Fruit fly (Drosophila melanogaster): ENCODE results near the gene epsilonCOP.
A peak's percentile ranks its signal among the peaks of the same experiment; 100 is the strongest.

The epsilonCOP gene

DNA sequence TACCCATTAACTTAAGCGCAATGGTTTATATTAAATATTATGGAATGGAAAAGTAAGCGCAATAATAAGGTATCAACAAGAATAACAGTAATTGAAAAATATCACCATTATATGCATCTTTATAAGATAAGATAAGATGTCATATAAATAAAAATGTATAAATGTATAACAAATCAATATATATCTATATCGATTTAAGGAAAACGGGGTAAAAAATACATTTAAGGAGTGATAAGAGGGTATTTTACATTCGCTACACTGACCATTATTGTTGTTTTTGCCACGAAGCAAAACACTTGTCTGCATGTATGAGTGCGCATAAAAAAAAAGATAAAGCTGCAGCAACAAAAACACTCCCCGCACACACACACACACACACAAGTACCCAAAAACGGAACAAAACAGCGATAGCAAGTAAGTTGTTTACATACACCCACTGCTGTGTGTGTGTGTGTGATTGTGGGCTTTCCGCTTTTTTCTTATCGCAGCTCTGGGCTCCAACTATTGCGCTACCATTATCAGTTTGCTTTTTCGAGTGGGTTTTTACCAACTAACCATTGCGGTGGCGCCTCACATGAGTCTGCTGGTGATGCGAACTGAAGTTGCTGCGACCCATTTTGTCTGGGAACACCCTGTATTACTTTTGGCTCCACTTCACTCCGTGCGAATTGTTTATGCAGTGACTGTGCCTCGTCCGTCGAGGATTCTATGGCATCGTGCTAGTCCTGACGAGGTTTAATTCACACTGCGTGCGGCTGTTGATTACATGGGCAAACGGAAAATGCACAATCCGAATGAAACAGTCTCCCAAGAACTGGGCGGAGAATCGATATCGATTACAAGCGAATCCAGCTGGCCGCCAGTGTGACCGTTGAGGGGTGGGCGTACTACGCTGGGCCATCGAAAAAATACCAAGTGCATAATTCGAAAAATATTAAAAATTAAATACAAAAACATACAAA is 15.5 kb upstream of the epsilonCOP start, which contains the start of gene mmy (continued):
- TF ChIP-seq insv (GFP tag; optimal IDR thresholded peaks at IDR 0.05): peak in 1 of 2 experiments; percentile 17
- TF ChIP-seq Fer1 (GFP tag; optimal IDR thresholded peaks at IDR 0.05): peak; percentile 38
- TF ChIP-seq Neu2 (GFP tag; optimal IDR thresholded peaks at IDR 0.05; ENCODE audit: borderline replicate concordance): no peak
- TF ChIP-seq tll (GFP tag; optimal IDR thresholded peaks at IDR 0.05): no peak
- no peak for TF ChIP-seq Oaz (GFP tag; IDR thresholded peaks at IDR 0.05)
- no peak for TF ChIP-seq CG6791 (GFP tag; IDR thresholded peaks at IDR 0.05; ENCODE audit: partially characterized antibody)
- peak; percentile 64 for TF ChIP-seq gro (GFP tag; optimal IDR thresholded peaks at IDR 0.05)
- peak; percentile 40 for TF ChIP-seq Sin3A (optimal IDR thresholded peaks at IDR 0.05)
- TF ChIP-seq dati (GFP tag; IDR thresholded peaks at IDR 0.05): no peak
- TF ChIP-seq CG18262 (tag; optimal IDR thresholded peaks at IDR 0.05): peak; percentile 68
- no peak for TF ChIP-seq fru (optimal IDR thresholded peaks at IDR 0.05)
- TF ChIP-seq Hr78 (GFP tag; optimal IDR thresholded peaks at IDR 0.05): peak in 1 of 2 experiments; percentile 57
- TF ChIP-seq CG9932 (GFP tag; IDR thresholded peaks at IDR 0.05): peak; percentile 5; the same call in 1 of the 2 replicates
- TF ChIP-seq pum (GFP tag; optimal IDR thresholded peaks at IDR 0.05): no peak
- peak; percentile 69 for TF ChIP-seq HmgD (GFP tag; optimal IDR thresholded peaks at IDR 0.05)
- peak; percentile 29 for TF ChIP-seq YL-1 (GFP tag; optimal IDR thresholded peaks at IDR 0.05)
- TF ChIP-seq Ssrp (tag; optimal IDR thresholded peaks at IDR 0.05): peak; percentile 61
- no peak for TF ChIP-seq CG3726 (GFP tag; IDR thresholded peaks at IDR 0.05)
- TF ChIP-seq MBD-R2 (GFP tag; IDR thresholded peaks at IDR 0.05): peak; percentile 62
- peak; percentile 28; the same call in 1 of the 2 replicates for TF ChIP-seq NFAT (GFP tag; IDR thresholded peaks at IDR 0.05)
- TF ChIP-seq Doc3 (GFP tag; IDR thresholded peaks at IDR 0.05; ENCODE audit: partially characterized antibody): no peak
- no peak for TF ChIP-seq cato (GFP tag; optimal IDR thresholded peaks at IDR 0.05; ENCODE audit: borderline replicate concordance)
- TF ChIP-seq Nf-YC (tag; optimal IDR thresholded peaks at IDR 0.05): no peak
- TF ChIP-seq CG16779 (GFP tag; IDR thresholded peaks at IDR 0.05): no peak
- no peak for TF ChIP-seq cad (GFP tag; optimal IDR thresholded peaks at IDR 0.05)
- TF ChIP-seq CG10431 (GFP tag; optimal IDR thresholded peaks at IDR 0.05): peak; percentile 19
- TF ChIP-seq pfk (GFP tag; optimal IDR thresholded peaks at IDR 0.05): no peak
- no peak for TF ChIP-seq zfh2 (GFP tag; optimal IDR thresholded peaks at IDR 0.05)
- TF ChIP-seq CG11560 (tag; IDR thresholded peaks at IDR 0.05): no peak
- TF ChIP-seq CG17912 (GFP tag; optimal IDR thresholded peaks at IDR 0.05): peak; percentile 53
- peak; percentile 40; the same call in 1 of the 2 replicates for TF ChIP-seq Rfx (GFP tag; IDR thresholded peaks at IDR 0.05)
- peak; percentile 67 for TF ChIP-seq stwl (tag; optimal IDR thresholded peaks at IDR 0.05)
- no peak for TF ChIP-seq CG14050 (GFP tag; IDR thresholded peaks at IDR 0.05)
- no peak for TF ChIP-seq pita (GFP tag; optimal IDR thresholded peaks at IDR 0.05)
- TF ChIP-seq CG18619 (GFP tag; optimal IDR thresholded peaks at IDR 0.05): no peak
- TF ChIP-seq trem (tag; optimal IDR thresholded peaks at IDR 0.05): peak; percentile 38
- peak; percentile 4 for TF ChIP-seq caup (GFP tag; optimal IDR thresholded peaks at IDR 0.05; ENCODE audit: severe bottlenecking)
- TF ChIP-seq CG15269 (tag; optimal IDR thresholded peaks at IDR 0.05): peak; percentile 72
- peak; percentile 35 for TF ChIP-seq Sry-δ (GFP tag; optimal IDR thresholded peaks at IDR 0.05)
- peak; percentile 85 for TF ChIP-seq CG4617 (GFP tag; optimal IDR thresholded peaks at IDR 0.05; ENCODE audit: borderline replicate concordance)
- no peak for TF ChIP-seq CG11093 (GFP tag; IDR thresholded peaks at IDR 0.05)
- TF ChIP-seq dmrt11E (tag; optimal IDR thresholded peaks at IDR 0.05): no peak
- no peak for TF ChIP-seq Six4 (GFP tag; optimal IDR thresholded peaks at IDR 0.05)
- no peak for TF ChIP-seq CG8478 (optimal IDR thresholded peaks at IDR 0.05)
- TF ChIP-seq CG18476 (GFP tag; optimal IDR thresholded peaks at IDR 0.05): peak; percentile 38
- TF ChIP-seq CG11695 (GFP tag; IDR thresholded peaks at IDR 0.05): peak; percentile 52; the same call in 2 of the 3 replicates
- TF ChIP-seq Lhr (GFP tag; optimal IDR thresholded peaks at IDR 0.05): no peak
- TF ChIP-seq unc-4 (GFP tag; IDR thresholded peaks at IDR 0.05; ENCODE audit: partially characterized antibody): peak; percentile 38; the same call in 1 of the 2 replicates

Data from whole organism, embryonic.